Worm (Caenorhabditis elegans): ENCODE measurements around the gene Y50D4B.1.

Gene Y50D4B.1

ce11 chrV:1158247-1158646 lies 45.5 kb downstream of the Y50D4B.1 start:
- TF ChIP-seq flt-1 (GFP tag; IDR thresholded peaks at IDR 0.05) (no peak), ztf-23 (GFP tag; IDR thresholded peaks at IDR 0.05) (0 out of 2 replicates have a peak, but pooled peaks have one; percentile 52)

DNA sequence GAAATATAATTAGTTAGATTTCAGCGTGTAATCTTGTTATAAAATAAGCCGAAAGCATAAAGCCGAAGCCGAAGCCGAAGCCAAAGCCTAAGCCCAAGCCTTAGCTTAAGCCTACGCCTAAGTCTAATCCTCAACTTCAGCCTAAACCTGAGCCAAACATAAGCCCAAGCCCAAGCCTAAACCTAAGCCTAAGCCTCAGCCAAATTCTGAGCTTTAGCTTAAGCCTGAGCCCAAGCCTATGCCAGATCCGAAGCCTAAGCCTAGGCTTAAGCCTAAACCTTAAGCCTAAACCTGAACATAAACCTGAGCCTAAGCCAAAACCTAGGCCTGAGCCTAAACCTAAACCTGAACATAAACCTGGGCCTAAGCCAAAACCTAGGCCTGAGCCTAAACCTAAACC lies 48.0 kb downstream of the Y50D4B.1 start:
- TF ChIP-seq klf-2 (GFP tag; conservative IDR thresholded peaks at IDR 0.05) (no peak), ztf-29 (GFP tag; IDR thresholded peaks at IDR 0.05) (no peak), ref-1 (GFP tag; conservative IDR thresholded peaks at IDR 0.05) (no peak)

ce11 chrV:1164196-1164691 lies 51.5 kb downstream of the Y50D4B.1 start, which contains the start of gene T21H3.5:
Gene T21H3.5, minus strand, starts transcription at chrV:1164293.
- TF ChIP-seq T22C8.4 (GFP tag; IDR thresholded peaks at IDR 0.05) = no peak
- no peak for TF ChIP-seq tab-1 (GFP tag; IDR thresholded peaks at IDR 0.05)
- no peak for TF ChIP-seq ztf-23 (GFP tag; IDR thresholded peaks at IDR 0.05)
- TF ChIP-seq cog-1 (tag; optimal IDR thresholded peaks at IDR 0.05) = no peak
- no peak for TF ChIP-seq ref-1 (GFP tag; conservative IDR thresholded peaks at IDR 0.05)
- TF ChIP-seq klf-2 (GFP tag; conservative IDR thresholded peaks at IDR 0.05) = no peak
- no peak for TF ChIP-seq flt-1 (GFP tag; IDR thresholded peaks at IDR 0.05)
- no peak for TF ChIP-seq med-1 (GFP tag; optimal IDR thresholded peaks at IDR 0.05; ENCODE audit: insufficient read depth)

DNA sequence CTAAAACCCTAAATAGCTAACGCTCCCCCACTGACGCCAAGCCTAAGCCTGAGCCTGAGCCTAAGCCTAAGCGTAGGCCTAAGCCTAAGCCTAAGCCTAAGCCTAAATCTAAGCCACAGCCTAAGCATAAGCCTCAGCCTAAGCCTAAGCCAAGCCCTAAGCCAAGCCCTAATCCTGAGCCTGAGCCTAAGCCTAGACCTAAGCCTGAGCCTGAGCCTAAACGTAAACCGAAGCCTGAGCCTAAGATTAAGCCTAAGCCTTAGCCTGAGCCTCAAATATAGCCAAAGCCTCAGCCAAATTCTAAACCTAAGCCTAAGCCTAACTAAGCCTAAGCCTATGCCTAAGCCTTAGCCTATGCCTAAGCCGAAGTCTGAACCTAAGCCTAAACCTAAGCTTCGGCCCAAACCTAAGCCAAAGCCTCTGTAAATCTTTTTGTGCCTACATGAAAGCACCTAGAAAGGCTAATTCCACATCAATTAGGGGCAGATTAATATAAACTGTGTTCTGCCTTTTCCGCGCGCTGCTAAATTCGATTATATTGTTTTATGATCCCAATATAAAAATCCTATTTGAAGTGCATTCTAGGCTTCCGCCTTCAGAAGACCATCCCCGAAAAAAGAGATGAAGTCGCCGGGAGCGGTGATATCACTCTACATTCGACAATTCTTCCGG lies 52.5 kb downstream of the Y50D4B.1 start, which contains the start of gene ptr-16:
ptr-16 (plus strand) TSS at position 622 of the 672 bp plus-strand sequence.
- no peak for TF ChIP-seq ztf-29 (GFP tag; IDR thresholded peaks at IDR 0.05)
- TF ChIP-seq med-1 (GFP tag; optimal IDR thresholded peaks at IDR 0.05; ENCODE audit: insufficient read depth) = no peak
- TF ChIP-seq tab-1 (GFP tag; IDR thresholded peaks at IDR 0.05) = 0 out of 2 replicates have a peak, but pooled peaks have one; percentile 23

DNA sequence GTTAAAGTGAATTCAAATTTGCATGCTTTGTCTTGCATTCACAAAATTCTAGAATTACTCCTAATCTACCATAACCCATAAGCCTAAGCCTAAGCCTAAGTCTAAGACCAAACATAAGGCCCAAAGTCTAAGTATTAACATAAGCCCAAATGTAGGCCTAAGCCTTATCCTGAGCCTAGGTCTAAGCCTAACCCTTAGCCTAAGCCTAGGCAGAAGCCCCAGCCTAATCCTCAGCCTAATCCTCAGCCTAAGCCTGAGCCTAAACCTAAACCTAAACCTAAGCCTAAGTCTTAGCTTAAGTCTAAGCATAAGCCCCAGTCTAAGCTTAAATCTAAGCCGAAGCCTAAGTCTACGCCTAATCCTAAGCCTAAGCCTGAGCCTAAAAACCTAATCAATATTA lies 57.8 kb downstream of the Y50D4B.1 start:
- TF ChIP-seq med-1 (GFP tag; optimal IDR thresholded peaks at IDR 0.05; ENCODE audit: insufficient read depth) (no peak), klf-2 (GFP tag; conservative IDR thresholded peaks at IDR 0.05) (no peak), ref-1 (GFP tag; conservative IDR thresholded peaks at IDR 0.05) (no peak), T22C8.4 (GFP tag; IDR thresholded peaks at IDR 0.05) (no peak), tab-1 (GFP tag; IDR thresholded peaks at IDR 0.05) (no peak), ztf-29 (GFP tag; IDR thresholded peaks at IDR 0.05) (no peak), ztf-23 (GFP tag; IDR thresholded peaks at IDR 0.05) (no peak), cog-1 (tag; optimal IDR thresholded peaks at IDR 0.05) (no peak)

DNA sequence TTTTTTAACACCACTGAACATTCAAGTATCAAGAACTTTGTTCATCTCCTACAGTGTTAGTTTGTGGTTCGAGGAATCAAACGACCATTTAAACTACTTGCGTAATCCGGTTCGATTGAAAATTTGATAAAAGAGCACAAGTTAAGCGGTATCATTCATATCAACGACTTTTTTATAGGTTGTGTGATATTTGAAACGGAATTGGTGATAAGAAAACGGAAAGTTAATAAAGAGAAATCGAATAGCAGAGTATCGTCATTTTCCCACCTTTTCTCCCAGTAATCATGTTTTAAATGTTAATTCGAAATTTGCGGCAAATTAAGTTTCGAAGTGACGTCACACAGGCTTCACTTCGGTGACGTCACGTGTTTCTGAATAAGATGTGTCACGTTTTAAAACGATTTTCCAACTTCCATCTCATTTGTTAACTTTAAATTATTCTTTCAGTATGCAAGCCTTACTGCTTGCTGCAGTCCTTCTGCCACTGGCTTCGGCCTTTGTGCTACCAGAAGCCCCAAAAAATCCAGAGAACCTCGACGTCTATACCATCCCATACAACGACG lies 63.6 kb downstream of the Y50D4B.1 start, which contains the start of gene T21H3.1:
T21H3.1 (plus strand) TSS at position 448 of the 563 bp plus-strand sequence.
- TF ChIP-seq flt-1 (GFP tag; IDR thresholded peaks at IDR 0.05) (no peak), tab-1 (GFP tag; IDR thresholded peaks at IDR 0.05) (no peak), ztf-23 (GFP tag; IDR thresholded peaks at IDR 0.05) (no peak), ref-1 (GFP tag; conservative IDR thresholded peaks at IDR 0.05) (no peak), ztf-29 (GFP tag; IDR thresholded peaks at IDR 0.05) (no peak), klf-2 (GFP tag; conservative IDR thresholded peaks at IDR 0.05) (no peak), med-1 (GFP tag; optimal IDR thresholded peaks at IDR 0.05; ENCODE audit: insufficient read depth) (no peak), cog-1 (tag; optimal IDR thresholded peaks at IDR 0.05) (no peak), T22C8.4 (GFP tag; IDR thresholded peaks at IDR 0.05) (no peak)
